Fruit fly (Drosophila melanogaster) whole organism, embryonic: Measurements from ENCODE around the gene Synd.

Experiments
- CG12299 ChIP-seq: fragments of 200-800 bp; sonication (Bioruptor generic); optimal IDR thresholded peaks from 2 replicates; lab custom pipeline; 2018; ENCODE audit warnings: missing biosample characterization, mild to moderate bottlenecking, missing genetic modification characterization
- CG15073 ChIP-seq: fragments of 200-800 bp; sonication (Bioruptor generic); optimal IDR thresholded peaks from 2 replicates; lab custom pipeline; 2016; ENCODE audit warnings: missing biosample characterization, missing genetic modification characterization
- CG31388 ChIP-seq: fragments of 200-800 bp; sonication (Bioruptor generic); optimal IDR thresholded peaks from 2 replicates; lab custom pipeline; 2016; ENCODE audit warnings: missing biosample characterization, missing genetic modification characterization
- CG34224 ChIP-seq: fragments of 200-800 bp; sonication (Bioruptor generic); IDR thresholded peaks from 3 replicates; pipeline ENCODE4 v1.3.6; 2022; ENCODE audit warnings: missing biosample characterization, missing genetic modification characterization; ENCODE audit not compliant: partially characterized antibody
- CG7839 ChIP-seq: fragments of 200-800 bp; sonication (Bioruptor generic); optimal IDR thresholded peaks from 3 replicates; lab custom pipeline; 2018; ENCODE audit warnings: missing biosample characterization, mild to moderate bottlenecking, missing genetic modification characterization, moderate library complexity
- Dek ChIP-seq: fragments of 200-800 bp; sonication (Bioruptor generic); optimal IDR thresholded peaks from 3 replicates; lab custom pipeline; 2019; ENCODE audit warnings: missing biosample characterization, mild to moderate bottlenecking, missing genetic modification characterization, moderate library complexity
- Hmr ChIP-seq: fragments of 200-800 bp; sonication (Bioruptor generic); optimal IDR thresholded peaks from 3 replicates; lab custom pipeline; 2017; ENCODE audit warnings: mild to moderate bottlenecking, missing biosample characterization, missing genetic modification reagents, missing genetic modification characterization
- Nf-YA ChIP-seq: fragments of 200-800 bp; sonication (Bioruptor generic); IDR thresholded peaks from 2 replicates; pipeline ENCODE4 v1.3.6; 2022; ENCODE audit warnings: missing biosample characterization, missing genetic modification characterization
- PHDP ChIP-seq: fragments of 200-800 bp; sonication (Bioruptor generic); optimal IDR thresholded peaks from 3 replicates; lab custom pipeline; 2018; ENCODE audit warnings: missing biosample characterization, mild to moderate bottlenecking, missing genetic modification characterization, moderate library complexity
- dm ChIP-seq: fragments of 200-800 bp; sonication (Bioruptor generic); optimal IDR thresholded peaks from 3 replicates; lab custom pipeline; 2016; ENCODE audit warnings: missing biosample characterization, missing genetic modification characterization
- kay ChIP-seq: fragments of 200-800 bp; sonication (Bioruptor generic); optimal IDR thresholded peaks from 2 replicates; lab custom pipeline; 2016; ENCODE audit warnings: missing biosample characterization, missing genetic modification characterization
- repo ChIP-seq: fragments of 200-800 bp; sonication (Bioruptor generic); optimal IDR thresholded peaks from 2 replicates; lab custom pipeline; 2016; ENCODE audit warnings: missing biosample characterization, missing genetic modification characterization
- schlank ChIP-seq: fragments of 200-800 bp; sonication (Bioruptor generic); optimal IDR thresholded peaks from 2 replicates; lab custom pipeline; 2018; ENCODE audit warnings: missing biosample characterization, mild to moderate bottlenecking, missing genetic modification characterization

- TF ChIP-seq CG7839, result peak; percentile 40
- no peak for TF ChIP-seq CG31388 (GFP tag; lab: Kevin White, UChicago)
- TF ChIP-seq CG34224 (GFP tag; lab: Robert Waterston, UW), result no peak
- TF ChIP-seq CG15073 (GFP tag; lab: Kevin White, UChicago), result no peak
- no peak for TF ChIP-seq schlank (tag; lab: Kevin White, UChicago)
- TF ChIP-seq kay, result no peak
- TF ChIP-seq Hmr (GFP tag; lab: Kevin White, UChicago), result no peak
- TF ChIP-seq Dek, result no peak
- no peak for TF ChIP-seq dm (GFP tag; lab: Kevin White, UChicago)
- TF ChIP-seq PHDP, result no peak
- TF ChIP-seq Nf-YA, result no peak
- no peak for TF ChIP-seq repo (GFP tag; lab: Kevin White, UChicago)
- TF ChIP-seq CG12299 (tag; lab: Kevin White, UChicago), result no peak
These were observed 13.7 kb downstream of the Synd start for dm6 chr3R:20846316-20846715.
